Worm (Caenorhabditis elegans) whole organism, midembryonic: ENCODE data around the gene C25A11.2.

Experiments used
- T22C8.4 ChIP-seq: fragments of 200-800 bp; sonication (Bioruptor generic); IDR thresholded peaks from 2 replicates; pipeline ENCODE4 v1.3.6; 2022; ENCODE audit warnings: missing genetic modification characterization, missing compliant biosample characterization
- cog-1 ChIP-seq: sonication (generic microtip); optimal IDR thresholded peaks from 2 replicates; lab custom pipeline; 2016; ENCODE audit warnings: missing genetic modification characterization, missing compliant biosample characterization
- klf-2 ChIP-seq: fragments of 200-800 bp; sonication (Bioruptor generic); conservative IDR thresholded peaks from 2 replicates; pipeline ENCODE4 v1.3.6; 2022; ENCODE audit warnings: missing genetic modification reagents, missing genetic modification characterization, missing compliant biosample characterization
- tab-1 ChIP-seq: fragments of 200-800 bp; sonication (Bioruptor generic); IDR thresholded peaks from 2 replicates; pipeline ENCODE4 v1.3.6; 2022; ENCODE audit warnings: missing genetic modification characterization, missing compliant biosample characterization

DNA sequence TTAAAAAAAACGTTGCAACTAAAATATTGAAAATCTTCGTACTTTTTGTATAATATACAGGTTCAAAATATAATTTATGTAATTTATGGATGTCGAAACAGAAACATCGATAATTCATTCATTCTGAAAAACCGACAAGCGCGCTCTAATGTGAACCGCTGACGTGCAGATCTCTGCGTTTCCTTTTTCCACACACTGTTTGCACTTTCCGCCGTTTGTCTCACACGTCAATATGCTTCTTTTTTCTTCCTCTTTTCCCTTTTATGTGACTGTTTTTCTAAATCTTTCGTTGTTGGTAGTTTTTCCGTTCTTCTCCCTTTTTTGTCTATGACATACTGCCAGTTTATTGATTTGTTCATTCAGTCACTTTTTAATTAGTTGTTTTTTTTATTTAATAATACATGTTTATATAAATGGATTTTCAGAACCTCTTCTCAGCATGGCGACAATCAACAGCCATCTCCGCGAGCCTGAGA lies 36.4 kb downstream of the C25A11.2 start, which contains the start of gene tmbi-4:
- TF ChIP-seq klf-2 (GFP tag; lab: Robert Waterston, UW): no peak
- no peak for TF ChIP-seq cog-1 (tag; lab: Kevin White, UChicago)
- TF ChIP-seq T22C8.4: no peak
- no peak for TF ChIP-seq tab-1 (GFP tag; lab: Robert Waterston, UW)
